Fruit fly (Drosophila melanogaster): Measurements from ENCODE around the gene CG15473.

Gene CG15473

dm6 chrX:4679813-4680381, 25.6 kb upstream of the CG15473 start:
- peak; percentile 51 for TF ChIP-seq Hnf4 (GFP tag; optimal IDR thresholded peaks at IDR 0.05)
- TF ChIP-seq HLH106 (tag; optimal IDR thresholded peaks at IDR 0.05): peak; percentile 52
- no peak for TF ChIP-seq sage (GFP tag; optimal IDR thresholded peaks at IDR 0.05)
- TF ChIP-seq Dif (GFP tag; optimal IDR thresholded peaks at IDR 0.05; ENCODE audit: partially characterized antibody): no peak
- TF ChIP-seq GATAd (GFP tag; optimal IDR thresholded peaks at IDR 0.05): no peak
- TF ChIP-seq rgr (GFP tag; optimal IDR thresholded peaks at IDR 0.05): peak; percentile 46
- TF ChIP-seq Dfd (GFP tag; optimal IDR thresholded peaks at IDR 0.05): no peak
- peak; percentile 50 for TF ChIP-seq Sp1 (GFP tag; optimal IDR thresholded peaks at IDR 0.05)
- TF ChIP-seq brk (GFP tag; optimal IDR thresholded peaks at IDR 0.05): no peak
- no peak for TF ChIP-seq pan (optimal IDR thresholded peaks at IDR 0.05)
- peak; percentile 13 for TF ChIP-seq dmrt93B (GFP tag; optimal IDR thresholded peaks at IDR 0.05)
- peak; percentile 53 for TF ChIP-seq h (GFP tag; optimal IDR thresholded peaks at IDR 0.05)
- TF ChIP-seq CrebA (GFP tag; optimal IDR thresholded peaks at IDR 0.05; ENCODE audit: borderline replicate concordance): no peak
- peak; percentile 27 for TF ChIP-seq br (GFP tag; optimal IDR thresholded peaks at IDR 0.05)
- TF ChIP-seq fru (GFP tag; optimal IDR thresholded peaks at IDR 0.05): peak; percentile 35
- TF ChIP-seq dl (GFP tag; optimal IDR thresholded peaks at IDR 0.05; ENCODE audit: insufficient read depth in 1 of 2, partially characterized antibody in 2 of 2): no peak
- no peak for TF ChIP-seq jim (GFP tag; optimal IDR thresholded peaks at IDR 0.05)
- peak; percentile 35 for TF ChIP-seq Jra (GFP tag; optimal IDR thresholded peaks at IDR 0.05)
- no peak for TF ChIP-seq Hr83 (GFP tag; optimal IDR thresholded peaks at IDR 0.05; ENCODE audit: poor library complexity, severe bottlenecking)
- no peak for TF ChIP-seq CG32264 (GFP tag; optimal IDR thresholded peaks at IDR 0.05)
- TF ChIP-seq tai (GFP tag; optimal IDR thresholded peaks at IDR 0.05): no peak
- peak; percentile 12 for TF ChIP-seq sv (GFP tag; optimal IDR thresholded peaks at IDR 0.05)
- peak in 1 of 2 experiments; percentile 59 for TF ChIP-seq foxo (GFP tag; optimal IDR thresholded peaks at IDR 0.05)
- TF ChIP-seq Abd-B (GFP tag; optimal IDR thresholded peaks at IDR 0.05): no peak
- no peak for TF ChIP-seq Vsx2 (GFP tag; optimal IDR thresholded peaks at IDR 0.05; ENCODE audit: partially characterized antibody)
- no peak for TF ChIP-seq usp (GFP tag; optimal IDR thresholded peaks at IDR 0.05)
- no peak for TF ChIP-seq CG9705 (GFP tag; optimal IDR thresholded peaks at IDR 0.05)
- peak; percentile 52 for TF ChIP-seq ey (GFP tag; optimal IDR thresholded peaks at IDR 0.05)
- TF ChIP-seq Hr78 (GFP tag; optimal IDR thresholded peaks at IDR 0.05): no peak
- peak; percentile 54 for TF ChIP-seq OdsH (GFP tag; optimal IDR thresholded peaks at IDR 0.05)
- TF ChIP-seq psq (GFP tag; optimal IDR thresholded peaks at IDR 0.05): peak; percentile 10
- no peak for TF ChIP-seq Rel (GFP tag; optimal IDR thresholded peaks at IDR 0.05)
- TF ChIP-seq Rel (tag; optimal IDR thresholded peaks at IDR 0.05): no peak
- no peak for TF ChIP-seq Myc (optimal IDR thresholded peaks at IDR 0.05)
- no peak for TF ChIP-seq N (GFP tag; optimal IDR thresholded peaks at IDR 0.05)
- peak; percentile 54 for TF ChIP-seq woc (GFP tag; optimal IDR thresholded peaks at IDR 0.05)
- TF ChIP-seq Mio (GFP tag; optimal IDR thresholded peaks at IDR 0.05): no peak
- no peak for TF ChIP-seq lola (GFP tag; optimal IDR thresholded peaks at IDR 0.05)
- no peak for TF ChIP-seq dsf (GFP tag; optimal IDR thresholded peaks at IDR 0.05; ENCODE audit: borderline replicate concordance)

DNA sequence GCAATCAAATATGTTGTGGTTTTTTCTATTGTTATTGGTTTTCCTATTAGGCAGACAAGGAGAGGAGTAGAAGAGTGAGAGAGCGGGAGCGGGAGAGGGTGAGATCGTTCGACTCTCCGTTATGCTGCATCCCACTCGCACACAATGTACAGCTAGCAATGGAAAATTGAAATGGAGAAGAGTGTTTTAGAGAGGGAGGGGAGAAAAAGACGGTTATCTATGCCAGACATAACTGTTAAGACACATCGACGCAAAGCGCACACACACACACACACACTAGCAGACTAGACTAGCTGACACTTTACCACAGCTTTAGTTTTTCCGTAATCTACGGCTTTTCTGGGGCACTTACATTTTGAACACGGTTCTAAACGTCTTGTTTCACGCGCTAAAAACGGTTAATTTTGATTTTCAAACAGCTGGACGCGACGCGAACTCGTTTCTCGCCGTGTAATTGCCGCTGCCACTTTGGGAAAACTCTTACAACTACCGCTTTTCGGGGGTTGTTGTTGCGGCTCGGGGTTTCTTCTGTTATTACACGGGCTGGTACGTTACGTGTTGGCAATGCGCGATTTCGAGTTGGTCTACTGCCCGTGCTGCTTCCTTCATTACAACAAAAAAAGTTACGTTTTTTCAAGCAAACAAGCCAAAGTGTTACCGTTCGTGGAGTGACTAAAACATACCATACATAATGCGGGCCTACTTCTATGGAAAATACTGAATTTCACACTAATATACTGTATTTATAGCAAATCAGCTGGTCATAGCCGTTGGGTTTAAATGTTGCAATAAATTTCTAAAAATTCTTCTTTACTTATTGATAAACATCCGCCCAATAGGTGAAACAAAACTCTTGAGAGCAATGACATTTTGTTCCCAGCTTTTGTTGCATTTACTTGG, 24.9 kb upstream of the CG15473 start, which contains the start of gene fzr:
Gene fzr (minus strand): TSS at position 625 of the 900 bp plus-strand sequence.
- TF ChIP-seq foxo (GFP tag; optimal IDR thresholded peaks at IDR 0.05) (no peak), Rel (GFP tag; optimal IDR thresholded peaks at IDR 0.05) (no peak), Rel (tag; optimal IDR thresholded peaks at IDR 0.05) (peak; percentile 38), Myc (optimal IDR thresholded peaks at IDR 0.05) (peak; percentile 69)

All from whole organism, wandering third instar larva.